Fruit fly (Drosophila melanogaster) whole organism, embryonic: ENCODE data around the gene mRpL17.

Experiments
- CG10209 ChIP-seq: fragments of 200-800 bp; sonication (Bioruptor generic); optimal IDR thresholded peaks from 3 replicates; lab custom pipeline; 2017; ENCODE audit warnings: missing biosample characterization, mild to moderate bottlenecking, missing genetic modification characterization, missing genetic modification reagents
- CG10431 ChIP-seq: fragments of 200-800 bp; sonication (Bioruptor generic); optimal IDR thresholded peaks from 3 replicates; lab custom pipeline; 2018; ENCODE audit warnings: missing biosample characterization, mild to moderate bottlenecking, missing genetic modification characterization
- CG16863 ChIP-seq: fragments of 200-800 bp; sonication (Bioruptor generic); optimal IDR thresholded peaks from 3 replicates; lab custom pipeline; 2016; ENCODE audit warnings: missing biosample characterization, missing genetic modification characterization
- CG4820 ChIP-seq: fragments of 200-800 bp; sonication (Bioruptor generic); optimal IDR thresholded peaks from 3 replicates; lab custom pipeline; 2016; ENCODE audit warnings: missing biosample characterization, missing genetic modification characterization
- CG6765 ChIP-seq: fragments of 200-800 bp; sonication (Bioruptor generic); optimal IDR thresholded peaks from 3 replicates; lab custom pipeline; 2017; ENCODE audit warnings: missing biosample characterization, mild to moderate bottlenecking, missing genetic modification characterization
- CG8359 ChIP-seq: fragments of 200-800 bp; sonication (Bioruptor generic); optimal IDR thresholded peaks from 2 replicates; lab custom pipeline; 2017; ENCODE audit warnings: missing biosample characterization, mild to moderate bottlenecking, missing genetic modification characterization, borderline replicate concordance
- CkIIα-i1 ChIP-seq: fragments of 200-800 bp; sonication (Bioruptor generic); IDR thresholded peaks from 2 replicates; pipeline ENCODE4 v1.3.6; 2022; ENCODE audit warnings: missing biosample characterization, missing genetic modification characterization
- Dad ChIP-seq: fragments of 200-800 bp; sonication (Bioruptor generic); optimal IDR thresholded peaks from 3 replicates; lab custom pipeline; 2016; ENCODE audit warnings: missing biosample characterization, missing genetic modification characterization
- Hmr ChIP-seq: fragments of 200-800 bp; sonication (Bioruptor generic); optimal IDR thresholded peaks from 3 replicates; lab custom pipeline; 2017; ENCODE audit warnings: mild to moderate bottlenecking, missing biosample characterization, missing genetic modification reagents, missing genetic modification characterization
- dysf ChIP-seq: fragments of 200-800 bp; sonication (Bioruptor generic); IDR thresholded peaks from 3 replicates; pipeline ENCODE4 v1.3.6; 2022; ENCODE audit warnings: missing biosample characterization, missing genetic modification characterization
- ems ChIP-seq: fragments of 200-800 bp; sonication (Bioruptor generic); optimal IDR thresholded peaks from 3 replicates; lab custom pipeline; 2016; ENCODE audit warnings: missing biosample characterization, missing genetic modification characterization
- sens ChIP-seq: fragments of 200-800 bp; sonication (Bioruptor generic); peaks from one replicate; lab custom pipeline; 2016; ENCODE audit warnings: missing biosample characterization, missing genetic modification characterization

- TF ChIP-seq sens (GFP tag; lab: Kevin White, UChicago) (no peak), CG6765 (GFP tag; lab: Kevin White, UChicago) (no peak), CG16863 (no peak), CG10431 (no peak), Hmr (GFP tag; lab: Kevin White, UChicago) (no peak), dysf (no peak), CkIIα-i1 (no peak), CG8359 (GFP tag; lab: Kevin White, UChicago) (no peak), CG10209 (no peak), CG4820 (GFP tag; lab: Kevin White, UChicago) (no peak), Dad (no peak), ems (GFP tag; lab: Kevin White, UChicago) (no peak)
These were observed 17.7 kb downstream of the mRpL17 start for dm6 chr3L:282276-282675.
